Worm (Caenorhabditis elegans) whole organism, L4 larva: ENCODE results near the gene ndub-5.

Experiments used
- D1046.2 ChIP-seq: fragments of 200-800 bp; sonication (Bioruptor generic); IDR thresholded peaks from 2 replicates; pipeline ENCODE4 v1.3.6; 2022; ENCODE audit warnings: missing genetic modification characterization, missing compliant biosample characterization
- F26F4.8 ChIP-seq: fragments of 200-800 bp; sonication (Bioruptor generic); conservative IDR thresholded peaks from 2 replicates; pipeline ENCODE4 v1.3.6; 2022; ENCODE audit warnings: missing genetic modification characterization, missing compliant biosample characterization
- F37D6.2 ChIP-seq: sonication (generic microtip); optimal IDR thresholded peaks from 2 replicates; lab custom pipeline; 2016; ENCODE audit warnings: mild to moderate bottlenecking, missing genetic modification characterization, missing compliant biosample characterization
- F44E2.7 ChIP-seq: fragments of 200-800 bp; sonication (Bioruptor generic); IDR thresholded peaks from 2 replicates; pipeline ENCODE4 v2.1.2; 2022; ENCODE audit warnings: missing genetic modification characterization, missing compliant biosample characterization
- F49E8.2 ChIP-seq: sonication (generic microtip); optimal IDR thresholded peaks from 2 replicates; lab custom pipeline; 2016; ENCODE audit warnings: missing compliant biosample characterization, mild to moderate bottlenecking, missing genetic modification characterization, borderline replicate concordance
- R02D3.7 ChIP-seq: fragments of 150-350 bp; sonication (generic microtip); optimal IDR thresholded peaks from 3 replicates; lab custom pipeline; 2014; ENCODE audit warnings: missing biosample characterization, missing genetic modification characterization
- T26A8.4 ChIP-seq: fragments of 200-800 bp; sonication (Bioruptor generic); IDR thresholded peaks from 2 replicates; pipeline ENCODE4 v1.3.6; 2022; ENCODE audit warnings: missing genetic modification characterization, missing compliant biosample characterization
- Y5F2A.4 ChIP-seq: fragments of 200-800 bp; sonication (Bioruptor generic); optimal IDR thresholded peaks from 2 replicates; lab custom pipeline; 2018; ENCODE audit warnings: mild to moderate bottlenecking, missing genetic modification characterization, missing compliant biosample characterization
- ZK337.2 ChIP-seq: fragments of 200-800 bp; sonication (Bioruptor generic); IDR thresholded peaks from 2 replicates; pipeline ENCODE4 v1.3.6; 2022; ENCODE audit warnings: missing genetic modification reagents, missing genetic modification characterization, missing compliant biosample characterization
- ZK546.5 ChIP-seq, 2 experiments: sonication (generic microtip); optimal IDR thresholded peaks; 2 replicates each; lab custom pipeline; 2017; ENCODE audit warnings: missing biosample characterization in 2 of 2, missing genetic modification characterization in 2 of 2
- aha-1 ChIP-seq: fragments of 150-350 bp; peaks from one replicate; lab custom pipeline; 2014; ENCODE audit warnings: missing biosample characterization, missing genetic modification characterization
- aly-2 ChIP-seq: sonication (generic microtip); optimal IDR thresholded peaks from 2 replicates; lab custom pipeline; 2018; ENCODE audit warnings: missing biosample characterization, missing genetic modification characterization
- ceh-20 ChIP-seq: fragments of 200-800 bp; sonication (Bioruptor generic); IDR thresholded peaks from 2 replicates; pipeline ENCODE4 v1.3.6; 2022; ENCODE audit warnings: missing genetic modification reagents, missing genetic modification characterization, missing compliant biosample characterization
- ceh-28 ChIP-seq: fragments of 150-350 bp; optimal IDR thresholded peaks from 2 replicates; lab custom pipeline; 2014; ENCODE audit warnings: missing biosample characterization, missing genetic modification reagents, missing genetic modification characterization
- daf-16 ChIP-seq, 3 experiments: sonication (generic microtip); optimal IDR thresholded peaks; 2 replicates each; lab custom pipeline; 2016 to 2017; ENCODE audit warnings: missing genetic modification characterization in 3 of 3, missing genetic modification reagents in 3 of 3, mild to moderate bottlenecking in 2 of 3, missing compliant biosample characterization in 2 of 3, missing biosample characterization in 1 of 3, moderate library complexity in 1 of 3
- daf-19 ChIP-seq: fragments of 200-800 bp; sonication (Bioruptor generic); conservative IDR thresholded peaks from 2 replicates; pipeline ENCODE4 v1.3.6; 2022; ENCODE audit warnings: missing genetic modification characterization, missing compliant biosample characterization
- daf-8 ChIP-seq: fragments of 200-800 bp; sonication (Bioruptor generic); IDR thresholded peaks from 2 replicates; pipeline ENCODE4 v1.3.6; 2022; ENCODE audit warnings: missing genetic modification characterization, missing compliant biosample characterization
- dmd-6 ChIP-seq: fragments of 200-800 bp; sonication (Bioruptor generic); IDR thresholded peaks from 2 replicates; pipeline ENCODE4 v1.3.6; 2022; ENCODE audit warnings: missing genetic modification reagents, missing genetic modification characterization, missing compliant biosample characterization
- dmd-9 ChIP-seq: fragments of 200-800 bp; sonication (Bioruptor generic); IDR thresholded peaks from 2 replicates; pipeline ENCODE4 v1.3.6; 2022; ENCODE audit warnings: missing genetic modification reagents, missing genetic modification characterization, missing compliant biosample characterization
- dve-1 ChIP-seq: sonication (generic microtip); optimal IDR thresholded peaks from 2 replicates; lab custom pipeline; 2017; ENCODE audit warnings: antibody characterized with exemption, mild to moderate bottlenecking, missing genetic modification characterization, missing compliant biosample characterization; ENCODE audit not compliant: insufficient read depth
- egl-27 ChIP-seq: sonication (generic microtip); optimal IDR thresholded peaks from 3 replicates; lab custom pipeline; 2017; ENCODE audit warnings: missing biosample characterization, missing genetic modification reagents, missing genetic modification characterization
- fkh-10 ChIP-seq: fragments of 150-350 bp; optimal IDR thresholded peaks from 2 replicates; lab custom pipeline; 2014; ENCODE audit warnings: missing biosample characterization, missing genetic modification reagents, missing genetic modification characterization
- fos-1 ChIP-seq: fragments of 150-350 bp; optimal IDR thresholded peaks from 2 replicates; lab custom pipeline; 2014; ENCODE audit warnings: missing biosample characterization, missing genetic modification characterization
- hif-1 ChIP-seq, 2 experiments: sonication (generic microtip); optimal IDR thresholded peaks; 2 replicates each; lab custom pipeline; 2016 to 2017; ENCODE audit warnings: missing compliant biosample characterization in 2 of 2, missing genetic modification characterization in 2 of 2, missing genetic modification reagents in 2 of 2, missing genotype in 2 of 2, mild to moderate bottlenecking in 1 of 2
- hlh-11 ChIP-seq: fragments of 200-800 bp; sonication (Bioruptor generic); optimal IDR thresholded peaks from 2 replicates; lab custom pipeline; 2018; ENCODE audit warnings: mild to moderate bottlenecking, missing genetic modification characterization, missing compliant biosample characterization
- hlh-30 ChIP-seq: sonication (generic microtip); optimal IDR thresholded peaks from 2 replicates; lab custom pipeline; 2017; ENCODE audit warnings: antibody characterized with exemption, mild to moderate bottlenecking, missing genetic modification characterization, missing compliant biosample characterization; ENCODE audit not compliant: insufficient read depth
- hmg-1.1 ChIP-seq: fragments of 200-800 bp; sonication (Bioruptor generic); IDR thresholded peaks from 2 replicates; pipeline ENCODE4 v1.3.6; 2022; ENCODE audit warnings: missing genetic modification reagents, missing genetic modification characterization, missing compliant biosample characterization
- jun-1 ChIP-seq: fragments of 150-350 bp; optimal IDR thresholded peaks from 2 replicates; lab custom pipeline; 2014; ENCODE audit warnings: missing biosample characterization, missing genetic modification reagents, missing genetic modification characterization
- lin-29 ChIP-seq: fragments of 200-800 bp; sonication (Bioruptor generic); IDR thresholded peaks from 2 replicates; pipeline ENCODE4 v1.3.6; 2022; ENCODE audit warnings: missing genetic modification reagents, missing genetic modification characterization, missing compliant biosample characterization
- lin-38 ChIP-seq: fragments of 200-800 bp; sonication (Bioruptor generic); IDR thresholded peaks from 2 replicates; pipeline ENCODE4 v1.3.6; 2022; ENCODE audit warnings: missing genetic modification reagents, missing genetic modification characterization, missing compliant biosample characterization
- lin-39 ChIP-seq: fragments of 150-350 bp; optimal IDR thresholded peaks from 2 replicates; lab custom pipeline; 2014; ENCODE audit warnings: missing biosample characterization, missing genetic modification reagents, missing genetic modification characterization
- lsy-2 ChIP-seq, 2 experiments: fragments of 150-350 bp in 1 of 2; sonication (generic microtip) in 1 of 2; optimal IDR thresholded peaks; 2 replicates each; lab custom pipeline; 2014 to 2017; ENCODE audit warnings: missing biosample characterization in 2 of 2, missing genetic modification characterization in 2 of 2
- mdl-1 ChIP-seq, 2 experiments: fragments of 150-350 bp in 1 of 2; sonication (generic microtip) in 1 of 2; optimal IDR thresholded peaks; 2 replicates each; lab custom pipeline; 2014 to 2017; ENCODE audit warnings: missing biosample characterization in 2 of 2, missing genetic modification characterization in 2 of 2
- nhr-102 ChIP-seq: sonication (generic microtip); optimal IDR thresholded peaks from 2 replicates; lab custom pipeline; 2016; ENCODE audit warnings: mild to moderate bottlenecking, missing genetic modification characterization, moderate library complexity, missing compliant biosample characterization
- nhr-11 ChIP-seq: fragments of 150-350 bp; optimal IDR thresholded peaks from 2 replicates; lab custom pipeline; 2014; ENCODE audit warnings: missing biosample characterization, missing genetic modification characterization
- nhr-111 ChIP-seq: fragments of 200-800 bp; sonication (Bioruptor generic); optimal IDR thresholded peaks from 2 replicates; lab custom pipeline; 2018; ENCODE audit warnings: mild to moderate bottlenecking, missing genetic modification characterization, missing compliant biosample characterization
- nhr-237 ChIP-seq: sonication (generic microtip); optimal IDR thresholded peaks from 2 replicates; lab custom pipeline; 2017; ENCODE audit warnings: missing biosample characterization, missing genetic modification characterization
- nhr-25 ChIP-seq: sonication (generic microtip); optimal IDR thresholded peaks from 2 replicates; lab custom pipeline; 2017; ENCODE audit warnings: missing genetic modification characterization, mild to moderate bottlenecking, missing compliant biosample characterization, antibody characterized with exemption, moderate library complexity, borderline replicate concordance; ENCODE audit not compliant: insufficient read depth
- nhr-28 ChIP-seq: fragments of 150-350 bp; optimal IDR thresholded peaks from 2 replicates; lab custom pipeline; 2014; ENCODE audit warnings: missing biosample characterization, missing genetic modification characterization
- nhr-77 ChIP-seq: fragments of 150-350 bp; optimal IDR thresholded peaks from 2 replicates; lab custom pipeline; 2014; ENCODE audit warnings: missing biosample characterization, missing genetic modification characterization
- rbr-2 ChIP-seq: sonication (generic microtip); optimal IDR thresholded peaks from 2 replicates; lab custom pipeline; 2016; ENCODE audit warnings: missing genotype, missing genetic modification characterization, missing compliant biosample characterization
- saeg-2 ChIP-seq: fragments of 200-800 bp; sonication (Bioruptor generic); IDR thresholded peaks from 2 replicates; pipeline ENCODE4 v1.3.6; 2022; ENCODE audit warnings: missing genetic modification reagents, missing genetic modification characterization, missing compliant biosample characterization
- set-16 ChIP-seq: fragments of 200-800 bp; sonication (Bioruptor generic); IDR thresholded peaks from 2 replicates; pipeline ENCODE4 v1.3.6; 2022; ENCODE audit warnings: missing genetic modification reagents, missing genetic modification characterization, missing compliant biosample characterization
- snpc-1.2 ChIP-seq: fragments of 200-800 bp; sonication (Bioruptor generic); IDR thresholded peaks from 2 replicates; pipeline ENCODE4 v1.3.6; 2022; ENCODE audit warnings: missing genetic modification reagents, missing genetic modification characterization, missing compliant biosample characterization
- snpc-4 ChIP-seq: fragments of 150-350 bp; optimal IDR thresholded peaks from 2 replicates; lab custom pipeline; 2014; ENCODE audit warnings: missing biosample characterization, missing genetic modification characterization
- tag-97 ChIP-seq: fragments of 200-800 bp; sonication (Bioruptor generic); IDR thresholded peaks from 2 replicates; pipeline ENCODE4 v1.3.6; 2022; ENCODE audit warnings: missing genetic modification characterization, missing compliant biosample characterization
- unc-130 ChIP-seq: sonication (generic microtip); optimal IDR thresholded peaks from 2 replicates; lab custom pipeline; 2016; ENCODE audit warnings: missing genetic modification reagents, missing genetic modification characterization, missing compliant biosample characterization
- unc-62 ChIP-seq, 3 experiments: fragments of 150-350 bp in 1 of 3; sonication (generic microtip); optimal IDR thresholded peaks in 2 of 3; peaks in 1 of 3; 1 replicate in 1 of 3; 2 replicates in 2 of 3; lab custom pipeline; 2014 to 2017; ENCODE audit warnings: missing biosample characterization in 3 of 3, missing genetic modification characterization in 3 of 3, missing genetic modification reagents in 3 of 3, missing genotype in 1 of 3
- zag-1 ChIP-seq: fragments of 150-350 bp; optimal IDR thresholded peaks from 2 replicates; lab custom pipeline; 2014; ENCODE audit warnings: missing biosample characterization, missing genetic modification characterization
- zfp-3 ChIP-seq: fragments of 200-800 bp; sonication (Bioruptor generic); conservative IDR thresholded peaks from 2 replicates; pipeline ENCODE4 v1.3.6; 2022; ENCODE audit warnings: missing genetic modification reagents, missing genetic modification characterization, missing compliant biosample characterization
- ztf-11 ChIP-seq: fragments of 150-350 bp; optimal IDR thresholded peaks from 2 replicates; lab custom pipeline; 2014; ENCODE audit warnings: missing biosample characterization, missing genetic modification characterization

The ndub-5 gene

DNA sequence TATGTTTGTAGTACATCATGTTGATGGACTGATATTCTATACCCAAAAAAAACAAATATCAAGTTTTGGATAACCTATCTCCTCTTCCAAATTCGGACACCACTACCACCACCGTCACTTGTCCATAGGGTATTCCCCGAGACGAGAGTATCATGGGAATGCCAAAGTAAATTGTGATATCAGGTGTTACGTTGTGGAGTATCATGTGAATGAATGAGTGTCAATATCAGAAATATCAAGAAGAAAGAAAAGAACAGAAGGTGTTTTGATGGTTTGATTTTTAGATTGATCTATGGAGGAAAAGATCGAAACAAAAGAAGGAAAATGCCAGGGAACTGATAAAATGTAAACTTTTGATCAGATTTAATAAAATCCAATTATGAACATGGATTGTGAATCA is 7.1 kb upstream of the ndub-5 start (continued):
- TF ChIP-seq aly-2 (tag; lab: Kevin White, UChicago) = no peak
- TF ChIP-seq hif-1 (tag; optimal IDR thresholded peaks at IDR 0.05; lab: Kevin White, UChicago) = no peak
- TF ChIP-seq snpc-4 (tag; lab: Kevin White, UChicago) = no peak
- TF ChIP-seq nhr-102 (tag; lab: Kevin White, UChicago) = no peak
- TF ChIP-seq R02D3.7 (tag; lab: Kevin White, UChicago) = no peak
- TF ChIP-seq F44E2.7 (GFP tag; lab: Robert Waterston, UW) = no peak
- TF ChIP-seq D1046.2 (GFP tag; lab: Robert Waterston, UW) = no peak
- no peak for TF ChIP-seq F26F4.8 (GFP tag; lab: Robert Waterston, UW)
- TF ChIP-seq rbr-2 = no peak
- TF ChIP-seq dve-1 (tag; lab: Kevin White, UChicago) = peak; percentile 52
- no peak for TF ChIP-seq fos-1
- no peak for TF ChIP-seq lin-38
- TF ChIP-seq daf-16 (GFP tag; optimal IDR thresholded peaks at IDR 0.05; lab: Kevin White, UChicago) = no peak
- TF ChIP-seq daf-16 (tag; optimal IDR thresholded peaks at IDR 0.05; lab: Kevin White, UChicago) = no peak
- peak; percentile 51 for TF ChIP-seq hlh-11 (tag; lab: Kevin White, UChicago)
- TF ChIP-seq ZK546.5 (tag; optimal IDR thresholded peaks at IDR 0.05; lab: Kevin White, UChicago) = no peak
- TF ChIP-seq lin-29 (GFP tag; lab: Robert Waterston, UW) = no peak
- TF ChIP-seq nhr-28 (tag; lab: Kevin White, UChicago) = peak; percentile 70
- TF ChIP-seq dmd-9 (GFP tag; lab: Robert Waterston, UW) = no peak
- no peak for TF ChIP-seq set-16
- TF ChIP-seq ceh-20 (GFP tag; lab: Robert Waterston, UW) = no peak
- TF ChIP-seq fkh-10 (GFP tag; lab: Kevin White, UChicago) = no peak
- no peak for TF ChIP-seq egl-27 (tag; lab: Kevin White, UChicago)
- no peak for TF ChIP-seq T26A8.4 (GFP tag; lab: Robert Waterston, UW)
- no peak for TF ChIP-seq lin-39 (tag; lab: Kevin White, UChicago)
- TF ChIP-seq ceh-28 = no peak
- no peak for TF ChIP-seq jun-1 (tag; lab: Kevin White, UChicago)
- TF ChIP-seq daf-19 (GFP tag; lab: Robert Waterston, UW) = no peak
- TF ChIP-seq lsy-2 (tag; optimal IDR thresholded peaks at IDR 0.05; lab: Kevin White, UChicago) = no peak
- no peak for TF ChIP-seq unc-130 (GFP tag; lab: Kevin White, UChicago)
- peak; percentile 78 for TF ChIP-seq dmd-6 (GFP tag; lab: Robert Waterston, UW)
- no peak for TF ChIP-seq tag-97 (GFP tag; lab: Robert Waterston, UW)
- peak; percentile 80 for TF ChIP-seq aha-1
- no peak for TF ChIP-seq nhr-25 (tag; lab: Kevin White, UChicago)
- no peak for TF ChIP-seq hmg-1.1 (GFP tag; lab: Robert Waterston, UW)
- TF ChIP-seq unc-62 (GFP tag; optimal IDR thresholded peaks at IDR 0.05 in 1 of 2; lab: Kevin White, UChicago) = no peak
- TF ChIP-seq unc-62 (tag; optimal IDR thresholded peaks at IDR 0.05; lab: Kevin White, UChicago) = no peak
- no peak for TF ChIP-seq nhr-237
- no peak for TF ChIP-seq daf-8 (GFP tag; lab: Robert Waterston, UW)
- TF ChIP-seq zfp-3 (GFP tag; lab: Robert Waterston, UW) = no peak
- TF ChIP-seq saeg-2 (GFP tag; lab: Robert Waterston, UW) = no peak
- peak; percentile 21 for TF ChIP-seq nhr-77 (tag; lab: Kevin White, UChicago)
- TF ChIP-seq mdl-1 (tag; optimal IDR thresholded peaks at IDR 0.05; lab: Kevin White, UChicago) = peak in 1 of 2 experiments; percentile 50
- no peak for TF ChIP-seq Y5F2A.4
- peak; percentile 90 for TF ChIP-seq hlh-30 (tag; lab: Kevin White, UChicago)
- no peak for TF ChIP-seq ztf-11 (tag; lab: Kevin White, UChicago)
- TF ChIP-seq ZK337.2 (GFP tag; lab: Robert Waterston, UW) = no peak
- no peak for TF ChIP-seq snpc-1.2 (GFP tag; lab: Robert Waterston, UW)
- no peak for TF ChIP-seq nhr-111 (GFP tag; lab: Kevin White, UChicago)
- no peak for TF ChIP-seq F49E8.2
- no peak for TF ChIP-seq zag-1 (tag; lab: Kevin White, UChicago)
- TF ChIP-seq F37D6.2 = no peak
- peak; percentile 47 for TF ChIP-seq nhr-11
